Worm (Caenorhabditis elegans) whole organism, L4/young adult: ENCODE results near the gene gcy-36.
A peak's percentile ranks its signal among the peaks of the same experiment; 100 is the strongest.

Experiments
- W03F9.2 ChIP-seq: fragments of 150-350 bp; optimal IDR thresholded peaks from 2 replicates; lab custom pipeline; 2014; ENCODE audit warnings: missing biosample characterization, missing genetic modification characterization
- him-1 ChIP-seq: sonication (generic microtip); optimal IDR thresholded peaks from 2 replicates; lab custom pipeline; 2016; ENCODE audit warnings: missing genotype, missing genetic modification reagents, missing genetic modification characterization, missing compliant biosample characterization

ce11 chrX:15535190-15535636, 56.4 kb downstream of the gcy-36 start:
- TF ChIP-seq W03F9.2 = no peak
- peak; percentile 72 for TF ChIP-seq him-1 (tag; lab: Kevin White, UChicago)
